Worm (Caenorhabditis elegans) whole organism, L3 larva: Measurements from ENCODE around the gene ZK185.2.
A peak's percentile ranks its signal among the peaks of the same experiment; 100 is the strongest.

Experiments
- R02D3.7 ChIP-seq: fragments of 150-350 bp; optimal IDR thresholded peaks from 2 replicates; lab custom pipeline; 2014; ENCODE audit warnings: missing biosample characterization, missing genetic modification characterization
- ZK546.5 ChIP-seq: sonication (generic microtip); optimal IDR thresholded peaks from 2 replicates; lab custom pipeline; 2017; ENCODE audit warnings: missing biosample characterization, missing genetic modification characterization
- aly-2 ChIP-seq: fragments of 150-350 bp; optimal IDR thresholded peaks from 2 replicates; lab custom pipeline; 2014; ENCODE audit warnings: missing biosample characterization, missing genetic modification characterization
- ama-1 ChIP-seq: fragments of 150-350 bp; optimal IDR thresholded peaks from 2 replicates; lab custom pipeline; 2018
- ceh-16 ChIP-seq: sonication (generic microtip); optimal IDR thresholded peaks from 2 replicates; lab custom pipeline; 2017; ENCODE audit warnings: missing biosample characterization, missing genetic modification characterization
- ceh-82 ChIP-seq: fragments of 150-350 bp; optimal IDR thresholded peaks from 2 replicates; lab custom pipeline; 2014; ENCODE audit warnings: missing biosample characterization, missing genetic modification characterization
- ceh-9 ChIP-seq: sonication (generic microtip); optimal IDR thresholded peaks from 2 replicates; lab custom pipeline; 2018; ENCODE audit warnings: missing biosample characterization, missing genetic modification characterization
- daf-12 ChIP-seq: fragments of 150-350 bp; optimal IDR thresholded peaks from 2 replicates; lab custom pipeline; 2014; ENCODE audit warnings: missing biosample characterization, missing genetic modification reagents, missing genetic modification characterization
- egl-27 ChIP-seq: sonication (generic microtip); optimal IDR thresholded peaks from 4 replicates; lab custom pipeline; 2017; ENCODE audit warnings: missing biosample characterization, missing genetic modification reagents, missing genetic modification characterization
- elt-1 ChIP-seq: fragments of 150-350 bp; optimal IDR thresholded peaks from 2 replicates; lab custom pipeline; 2014; ENCODE audit warnings: missing biosample characterization, missing genetic modification characterization
- elt-2 ChIP-seq: sonication (generic microtip); optimal IDR thresholded peaks from 2 replicates; lab custom pipeline; 2016; ENCODE audit warnings: missing genetic modification reagents, mild to moderate bottlenecking, missing genetic modification characterization, missing compliant biosample characterization
- eor-1 ChIP-seq, 2 experiments: fragments of 150-350 bp; optimal IDR thresholded peaks; 2 replicates each; lab custom pipeline; 2014 to 2018; ENCODE audit warnings: missing biosample characterization in 2 of 2, missing genetic modification characterization in 2 of 2
- fkh-2 ChIP-seq: fragments of 150-350 bp; optimal IDR thresholded peaks from 2 replicates; lab custom pipeline; 2014; ENCODE audit warnings: missing biosample characterization, missing genetic modification reagents, missing genetic modification characterization
- hmg-11 ChIP-seq: sonication (generic microtip); optimal IDR thresholded peaks from 2 replicates; lab custom pipeline; 2016; ENCODE audit warnings: missing genetic modification characterization, missing compliant biosample characterization
- lin-15B ChIP-seq: fragments of 150-350 bp; optimal IDR thresholded peaks from 2 replicates; lab custom pipeline; 2014; ENCODE audit warnings: missing biosample characterization, missing genetic modification characterization
- lsy-12 ChIP-seq: sonication (generic microtip); optimal IDR thresholded peaks from 2 replicates; lab custom pipeline; 2016; ENCODE audit warnings: mild to moderate bottlenecking, missing genetic modification characterization, missing compliant biosample characterization
- mdl-1 ChIP-seq: fragments of 150-350 bp; optimal IDR thresholded peaks from 2 replicates; lab custom pipeline; 2014; ENCODE audit warnings: missing biosample characterization, missing genetic modification characterization
- mml-1 ChIP-seq: fragments of 150-350 bp; sonication (generic microtip); optimal IDR thresholded peaks from 3 replicates; lab custom pipeline; 2014; ENCODE audit warnings: missing biosample characterization, missing genetic modification characterization
- nfya-1 ChIP-seq: sonication (generic microtip); optimal IDR thresholded peaks from 2 replicates; lab custom pipeline; 2017; ENCODE audit warnings: missing genetic modification characterization, mild to moderate bottlenecking, missing compliant biosample characterization, antibody characterized with exemption, moderate library complexity; ENCODE audit not compliant: insufficient read depth
- nhr-11 ChIP-seq: fragments of 150-350 bp; optimal IDR thresholded peaks from 2 replicates; lab custom pipeline; 2014; ENCODE audit warnings: missing biosample characterization, missing genetic modification characterization
- nhr-12 ChIP-seq: fragments of 150-350 bp; optimal IDR thresholded peaks from 2 replicates; lab custom pipeline; 2014; ENCODE audit warnings: missing biosample characterization, missing genetic modification characterization
- nhr-23 ChIP-seq: fragments of 150-350 bp; optimal IDR thresholded peaks from 2 replicates; lab custom pipeline; 2014; ENCODE audit warnings: missing biosample characterization, missing genetic modification reagents, missing genetic modification characterization
- nhr-25 ChIP-seq: sonication (generic microtip); optimal IDR thresholded peaks from 2 replicates; lab custom pipeline; 2017; ENCODE audit warnings: missing biosample characterization, missing genetic modification characterization
- nhr-28 ChIP-seq: fragments of 150-350 bp; optimal IDR thresholded peaks from 2 replicates; lab custom pipeline; 2014; ENCODE audit warnings: missing biosample characterization, missing genetic modification characterization
- nhr-43 ChIP-seq: sonication (generic microtip); optimal IDR thresholded peaks from 2 replicates; lab custom pipeline; 2016; ENCODE audit warnings: mild to moderate bottlenecking, missing genetic modification characterization, missing compliant biosample characterization; ENCODE audit not compliant: poor library complexity, severe bottlenecking
- nhr-67 ChIP-seq: fragments of 150-350 bp; optimal IDR thresholded peaks from 2 replicates; lab custom pipeline; 2014; ENCODE audit warnings: missing biosample characterization, missing genetic modification characterization
- nhr-77 ChIP-seq: fragments of 150-350 bp; optimal IDR thresholded peaks from 2 replicates; lab custom pipeline; 2014; ENCODE audit warnings: missing biosample characterization, missing genetic modification characterization
- pqm-1 ChIP-seq: fragments of 150-350 bp; optimal IDR thresholded peaks from 2 replicates; lab custom pipeline; 2017; ENCODE audit warnings: missing biosample characterization, missing genetic modification characterization, inconsistent platforms
- sea-2 ChIP-seq: fragments of 150-350 bp; sonication (generic microtip); optimal IDR thresholded peaks from 4 replicates; lab custom pipeline; 2014; ENCODE audit warnings: missing biosample characterization, missing genetic modification reagents, missing genetic modification characterization
- skn-1 ChIP-seq: fragments of 150-350 bp; optimal IDR thresholded peaks from 2 replicates; lab custom pipeline; 2014; ENCODE audit warnings: missing biosample characterization, missing genetic modification characterization
- snpc-4 ChIP-seq: fragments of 150-350 bp; optimal IDR thresholded peaks from 2 replicates; lab custom pipeline; 2014; ENCODE audit warnings: missing biosample characterization, missing genetic modification characterization
- tbx-2 ChIP-seq: sonication (generic microtip); optimal IDR thresholded peaks from 2 replicates; lab custom pipeline; 2016; ENCODE audit warnings: mild to moderate bottlenecking, missing genetic modification characterization, missing compliant biosample characterization
- unc-62 ChIP-seq: fragments of 150-350 bp; sonication (generic microtip); optimal IDR thresholded peaks from 4 replicates; lab custom pipeline; 2014; ENCODE audit warnings: missing biosample characterization, missing genetic modification reagents, missing genetic modification characterization
- zag-1 ChIP-seq: fragments of 150-350 bp; optimal IDR thresholded peaks from 2 replicates; lab custom pipeline; 2014; ENCODE audit warnings: missing biosample characterization, missing genetic modification characterization
- ztf-11 ChIP-seq: fragments of 150-350 bp; optimal IDR thresholded peaks from 2 replicates; lab custom pipeline; 2014; ENCODE audit warnings: missing biosample characterization, missing genetic modification characterization
- ztf-4 ChIP-seq: fragments of 150-350 bp; optimal IDR thresholded peaks from 2 replicates; lab custom pipeline; 2014; ENCODE audit warnings: missing biosample characterization, missing genetic modification characterization

ZK185.2 gene

DNA sequence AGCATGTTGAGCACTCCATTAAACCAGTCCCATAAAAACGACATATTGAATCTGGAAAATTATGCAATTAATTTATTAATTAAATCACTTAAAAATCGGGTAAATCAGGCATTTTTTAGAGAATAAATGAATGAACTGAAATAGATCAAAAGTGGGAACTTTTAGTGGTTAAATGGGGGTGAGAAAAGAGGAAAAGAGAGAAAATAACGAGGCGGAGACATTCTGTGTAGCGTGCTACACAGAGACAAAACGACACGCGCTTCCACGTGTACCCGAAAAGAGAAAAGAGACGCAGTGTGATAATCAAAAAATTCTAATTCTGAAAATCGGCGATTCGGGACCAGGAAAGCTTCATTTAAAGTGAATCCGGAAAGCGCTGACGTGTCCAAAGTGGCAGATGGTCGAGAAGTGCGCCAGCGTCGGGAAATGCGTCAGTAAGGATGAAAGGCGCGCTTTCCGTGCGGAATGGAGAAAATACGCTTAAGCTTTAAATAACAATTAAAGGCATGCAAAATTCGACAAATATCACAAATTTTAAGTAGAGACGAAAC is 23.0 kb upstream of the ZK185.2 start, which contains the start of gene sar-1 (continued):
- TF ChIP-seq nhr-77 (tag; lab: Kevin White, UChicago) (peak; percentile 16), ztf-11 (tag; lab: Kevin White, UChicago) (no peak), fkh-2 (no peak), nhr-28 (no peak), nhr-23 (tag; lab: Kevin White, UChicago) (peak; percentile 63), zag-1 (no peak), nfya-1 (tag; lab: Kevin White, UChicago) (peak; percentile 70), lsy-12 (tag; lab: Kevin White, UChicago) (peak; percentile 83), skn-1 (tag; lab: Kevin White, UChicago) (peak; percentile 49), elt-2 (tag; lab: Kevin White, UChicago) (peak; percentile 60), ama-1 (lab: Kevin White, UChicago) (no peak), ceh-16 (tag; lab: Kevin White, UChicago) (no peak), tbx-2 (tag; lab: Kevin White, UChicago) (peak; percentile 77), elt-1 (tag; lab: Kevin White, UChicago) (no peak), nhr-67 (tag; lab: Kevin White, UChicago) (no peak), daf-12 (tag; lab: Kevin White, UChicago) (no peak), sea-2 (GFP tag; lab: Kevin White, UChicago) (no peak), ceh-82 (tag; lab: Kevin White, UChicago) (peak; percentile 62), snpc-4 (peak; percentile 66)

DNA sequence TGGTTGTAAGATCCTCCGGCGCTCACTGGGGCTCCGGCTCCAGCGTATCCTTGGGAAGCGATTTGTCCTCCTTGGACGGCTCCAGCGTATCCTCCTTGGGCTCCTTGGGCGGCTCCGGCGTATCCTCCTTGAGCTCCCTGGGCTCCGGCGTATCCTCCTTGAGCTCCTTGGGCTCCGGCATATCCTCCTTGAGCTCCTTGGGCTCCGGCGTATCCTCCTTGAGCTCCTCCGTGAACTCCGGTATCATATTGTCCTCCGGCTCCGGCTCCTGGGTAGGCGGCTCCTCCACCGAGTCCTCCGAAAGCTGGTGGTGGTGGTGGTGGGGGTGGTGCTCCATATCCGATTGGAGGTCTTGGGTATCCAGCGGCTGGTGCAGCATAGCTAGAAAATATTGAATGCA is 19.9 kb upstream of the ZK185.2 start:
- TF ChIP-seq nhr-28: no peak
- no peak for TF ChIP-seq ZK546.5 (tag; lab: Kevin White, UChicago)
- TF ChIP-seq R02D3.7 (tag; lab: Kevin White, UChicago): no peak
- TF ChIP-seq egl-27: no peak
- no peak for TF ChIP-seq ceh-82 (tag; lab: Kevin White, UChicago)
- TF ChIP-seq ama-1 (lab: Kevin White, UChicago): no peak
- TF ChIP-seq elt-1 (tag; lab: Kevin White, UChicago): no peak
- no peak for TF ChIP-seq unc-62 (GFP tag; lab: Kevin White, UChicago)
- TF ChIP-seq nhr-77 (tag; lab: Kevin White, UChicago): no peak
- TF ChIP-seq ztf-4 (tag; lab: Kevin White, UChicago): no peak
- TF ChIP-seq ceh-9 (tag; lab: Kevin White, UChicago): no peak
- TF ChIP-seq sea-2 (GFP tag; lab: Kevin White, UChicago): no peak
- no peak for TF ChIP-seq pqm-1 (tag; lab: Kevin White, UChicago)
- TF ChIP-seq nhr-43 (tag; lab: Kevin White, UChicago): no peak
- no peak for TF ChIP-seq tbx-2 (tag; lab: Kevin White, UChicago)
- no peak for TF ChIP-seq ceh-16 (tag; lab: Kevin White, UChicago)
- no peak for TF ChIP-seq mml-1 (tag; lab: Kevin White, UChicago)
- no peak for TF ChIP-seq nhr-11 (tag; lab: Kevin White, UChicago)
- no peak for TF ChIP-seq hmg-11
- TF ChIP-seq lin-15B: no peak

DNA sequence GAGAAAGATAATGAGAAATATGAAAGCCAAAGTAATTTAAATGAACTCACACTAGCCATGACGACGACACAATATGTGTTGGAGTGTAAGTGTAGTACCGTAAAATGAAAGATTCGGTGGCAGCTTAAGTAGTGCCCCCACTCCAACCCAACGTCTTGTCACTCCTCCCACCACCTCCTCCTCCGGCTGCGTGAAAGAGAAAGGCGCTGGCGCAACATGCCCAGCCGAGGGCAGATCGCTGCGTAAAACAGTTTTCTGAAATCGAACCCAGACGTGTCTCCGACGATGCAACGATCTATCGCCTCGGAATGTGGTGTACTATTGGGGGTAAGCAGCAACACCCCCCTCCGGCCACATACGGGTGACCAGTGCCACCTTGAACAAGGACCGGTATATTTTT is 19.3 kb upstream of the ZK185.2 start, which contains the start of gene ZK180.5:
Gene ZK180.5 (minus strand): TSS at position 101 of the 400 bp plus-strand sequence.
- TF ChIP-seq nhr-25 (tag; lab: Kevin White, UChicago) (peak; percentile 28), nhr-12 (tag; lab: Kevin White, UChicago) (no peak), hmg-11 (no peak), ama-1 (lab: Kevin White, UChicago) (no peak), mdl-1 (tag; lab: Kevin White, UChicago) (no peak), eor-1 (tag; optimal IDR thresholded peaks at IDR 0.05; lab: Kevin White, UChicago) (no peak), R02D3.7 (tag; lab: Kevin White, UChicago) (no peak), lin-15B (no peak), lsy-12 (tag; lab: Kevin White, UChicago) (no peak), sea-2 (GFP tag; lab: Kevin White, UChicago) (no peak), aly-2 (no peak), nhr-43 (tag; lab: Kevin White, UChicago) (peak; percentile 42), snpc-4 (no peak), nhr-23 (tag; lab: Kevin White, UChicago) (no peak), tbx-2 (tag; lab: Kevin White, UChicago) (no peak), ztf-11 (tag; lab: Kevin White, UChicago) (no peak)
